Worm (Caenorhabditis elegans) whole organism, early embryonic: ENCODE data around the gene mec-2.

ENCODE experiments used
- ama-1 ChIP-seq: fragments of 150-350 bp; optimal IDR thresholded peaks from 2 replicates; lab custom pipeline; 2014
- ceh-13 ChIP-seq: fragments of 200-800 bp; sonication (Bioruptor generic); optimal IDR thresholded peaks from 2 replicates; lab custom pipeline; 2018; ENCODE audit warnings: mild to moderate bottlenecking, missing genetic modification characterization, missing compliant biosample characterization
- hmg-4 ChIP-seq: fragments of 200-800 bp; sonication (Bioruptor generic); optimal IDR thresholded peaks from 2 replicates; lab custom pipeline; 2018; ENCODE audit warnings: mild to moderate bottlenecking, missing genetic modification characterization, missing compliant biosample characterization

DNA sequence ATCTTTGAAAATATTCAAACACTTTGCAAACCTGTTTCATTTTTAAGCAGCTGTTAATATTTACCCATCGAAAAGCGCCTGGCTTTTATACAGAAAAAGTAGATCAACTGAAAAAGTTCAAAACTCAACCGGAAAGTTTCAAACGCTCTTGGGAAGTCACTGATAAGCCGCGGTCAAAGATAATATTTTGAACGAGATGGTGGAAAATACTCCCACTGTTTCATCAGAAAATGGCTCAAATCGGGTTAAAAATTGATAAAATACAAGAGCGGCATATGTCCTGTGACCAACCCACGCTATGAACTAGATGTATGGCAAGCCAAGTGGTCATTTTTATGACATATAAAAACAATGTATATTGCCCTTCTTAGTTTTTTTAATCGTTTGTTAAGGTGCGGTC, 31.7 kb downstream of the mec-2 start, which contains the start of gene sulp-2:
- TF ChIP-seq ama-1 (lab: Kevin White, UChicago) (no peak), hmg-4 (GFP tag; lab: Kevin White, UChicago) (no peak), ceh-13 (GFP tag; lab: Kevin White, UChicago) (no peak)
